Fruit fly (Drosophila melanogaster) Kc167 (cell line): ENCODE measurements around the gene CG4537.

ENCODE experiments used
- Myc ChIP-seq: fragments of >200 bp; optimal IDR thresholded peaks from 2 replicates; lab custom pipeline; 2017; ENCODE audit warnings: missing external identifiers
- h ChIP-seq: fragments of >200 bp; optimal IDR thresholded peaks from 3 replicates; lab custom pipeline; 2018; ENCODE audit warnings: missing external identifiers

dm6 chr2L:9938631-9939256 lies 48.1 kb downstream of the CG4537 start, which contains the start of the genes Datp and CG4619:
- TF ChIP-seq h (lab: Kevin White, UChicago) = no peak
- TF ChIP-seq Myc (lab: Kevin White, UChicago) = no peak
